Worm (Caenorhabditis elegans) whole organism, mixed stage, embryonic: ENCODE measurements around the gene Y41E3.6.

Source experiments
- bed-3 ChIP-seq: fragments of 200-800 bp; sonication (Bioruptor generic); optimal IDR thresholded peaks from 3 replicates; lab custom pipeline; 2018; ENCODE audit warnings: mild to moderate bottlenecking, missing genetic modification characterization, moderate library complexity, missing compliant biosample characterization
- ceh-43 ChIP-seq: fragments of 200-800 bp; sonication (Bioruptor generic); optimal IDR thresholded peaks from 2 replicates; lab custom pipeline; 2018; ENCODE audit warnings: mild to moderate bottlenecking, missing genetic modification characterization, moderate library complexity, missing compliant biosample characterization
- cnd-1 ChIP-seq: fragments of 200-800 bp; sonication (Bioruptor generic); optimal IDR thresholded peaks from 2 replicates; lab custom pipeline; 2018; ENCODE audit warnings: mild to moderate bottlenecking, missing genetic modification characterization, missing compliant biosample characterization
- lin-13 ChIP-seq: fragments of 150-350 bp; optimal IDR thresholded peaks from 2 replicates; lab custom pipeline; 2014; ENCODE audit warnings: missing biosample characterization, missing genetic modification characterization
- nhr-76 ChIP-seq: sonication (generic microtip); optimal IDR thresholded peaks from 2 replicates; lab custom pipeline; 2017; ENCODE audit warnings: missing biosample characterization, missing genetic modification characterization
- pha-4 ChIP-seq: fragments of 150-350 bp; optimal IDR thresholded peaks from 2 replicates; lab custom pipeline; 2018; ENCODE audit warnings: missing biosample characterization, missing genetic modification reagents, missing genetic modification characterization
- sem-2 ChIP-seq: fragments of 200-800 bp; sonication (Bioruptor generic); optimal IDR thresholded peaks from 2 replicates; lab custom pipeline; 2018; ENCODE audit warnings: mild to moderate bottlenecking, missing genetic modification characterization, missing compliant biosample characterization
- snpc-4 ChIP-seq: fragments of 150-350 bp; optimal IDR thresholded peaks from 2 replicates; lab custom pipeline; 2014; ENCODE audit warnings: missing biosample characterization, missing genetic modification characterization
- sptf-1 ChIP-seq: sonication (generic microtip); optimal IDR thresholded peaks from 2 replicates; lab custom pipeline; 2017; ENCODE audit warnings: mild to moderate bottlenecking, missing genetic modification characterization, moderate library complexity, missing compliant biosample characterization
- unc-62 ChIP-seq: fragments of 150-350 bp; optimal IDR thresholded peaks from 2 replicates; lab custom pipeline; 2014; ENCODE audit warnings: missing biosample characterization, missing genetic modification reagents, missing genetic modification characterization

DNA sequence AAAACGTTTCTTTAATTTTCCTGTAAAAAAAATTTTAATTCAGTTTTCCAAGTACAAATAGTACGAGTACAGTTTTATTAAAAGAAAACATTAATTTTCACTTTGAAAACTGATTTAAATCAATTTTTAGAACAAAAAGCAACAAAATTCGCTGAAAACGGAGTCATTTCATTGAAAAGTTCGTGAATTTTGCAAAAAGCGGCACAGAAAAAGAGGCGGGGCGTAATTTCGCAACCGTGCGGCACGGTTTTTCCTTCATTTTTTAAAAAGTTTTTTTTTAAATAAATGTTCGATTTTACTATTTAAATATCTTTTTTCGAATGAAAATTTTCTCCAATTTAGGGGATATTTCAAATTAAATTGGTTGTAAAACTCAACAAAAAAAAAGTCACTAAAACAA is 4.6 kb downstream of the Y41E3.6 start:
- TF ChIP-seq sptf-1 (tag; lab: Kevin White, UChicago) (no peak), nhr-76 (tag; lab: Kevin White, UChicago) (no peak), ceh-43 (GFP tag; lab: Kevin White, UChicago) (no peak), snpc-4 (tag; lab: Kevin White, UChicago) (no peak), unc-62 (GFP tag; lab: Kevin White, UChicago) (no peak), lin-13 (tag; lab: Kevin White, UChicago) (no peak), sem-2 (GFP tag; lab: Kevin White, UChicago) (no peak), bed-3 (GFP tag; lab: Kevin White, UChicago) (no peak), pha-4 (tag; lab: Kevin White, UChicago) (no peak), cnd-1 (tag; lab: Kevin White, UChicago) (no peak)
